Fruit fly (Drosophila melanogaster): Measurements from ENCODE around the gene Dop1R1.

Gene Dop1R1

dm6 chr3R:14154341-14154740, 60.3 kb downstream of the Dop1R1 start, which contains the start of gene CG44215:
Gene CG44215 (minus strand): TSS chr3R:14154441.
- TF ChIP-seq noc (tag; optimal IDR thresholded peaks at IDR 0.05): no peak

DNA sequence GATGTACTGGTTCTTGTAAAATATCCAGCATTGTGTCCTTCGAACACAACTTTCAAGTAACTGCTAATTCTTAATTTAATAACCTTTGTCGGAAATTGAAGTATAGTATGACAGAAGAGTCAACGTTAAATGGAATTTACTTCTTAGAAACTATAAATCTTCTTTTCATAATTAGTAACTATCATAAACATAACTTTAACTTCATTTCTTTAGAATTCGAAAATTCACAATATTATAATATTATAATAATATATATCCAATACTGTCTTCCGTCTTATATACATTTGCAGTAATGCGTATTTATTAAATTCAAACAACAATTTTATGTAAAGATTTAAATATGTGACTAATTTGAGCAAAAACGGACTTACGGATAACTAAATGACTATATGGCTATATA, 60.9 kb downstream of the Dop1R1 start, which contains the start of gene Recs1:
TSS of gene Recs1 (minus strand) at position 101 of the 400 bp plus-strand sequence.
- TF ChIP-seq noc (tag; optimal IDR thresholded peaks at IDR 0.05): no peak

- no peak for TF ChIP-seq noc (tag; optimal IDR thresholded peaks at IDR 0.05)
Observed at dm6 chr3R:14152550-14152949, 62.1 kb downstream of the Dop1R1 start, which contains the start of gene CG42500. Gene CG42500 (minus strand): TSS chr3R:14152650.

DNA sequence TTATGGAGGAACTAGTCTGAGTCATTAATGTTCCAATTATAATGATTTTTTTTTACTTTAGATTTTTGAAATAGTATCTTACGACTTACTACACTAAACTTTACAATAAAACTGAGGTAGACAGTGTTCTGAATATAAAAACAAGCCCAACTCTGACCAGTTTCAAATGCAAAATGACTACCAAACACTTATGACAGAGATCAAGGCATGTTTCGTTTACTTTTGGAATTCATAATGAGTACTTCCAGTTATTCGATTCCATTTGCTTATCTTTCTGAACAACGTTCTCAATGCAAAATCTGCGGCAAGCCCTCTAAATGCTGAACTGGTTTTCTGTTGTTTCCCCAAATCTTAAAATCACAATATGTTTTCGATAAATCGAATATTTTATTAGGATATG, 62.8 kb downstream of the Dop1R1 start, which contains the start of gene CG14355:
TSS of gene CG14355 (minus strand) at position 101 of the 400 bp plus-strand sequence.
- TF ChIP-seq noc (tag; optimal IDR thresholded peaks at IDR 0.05): no peak

DNA sequence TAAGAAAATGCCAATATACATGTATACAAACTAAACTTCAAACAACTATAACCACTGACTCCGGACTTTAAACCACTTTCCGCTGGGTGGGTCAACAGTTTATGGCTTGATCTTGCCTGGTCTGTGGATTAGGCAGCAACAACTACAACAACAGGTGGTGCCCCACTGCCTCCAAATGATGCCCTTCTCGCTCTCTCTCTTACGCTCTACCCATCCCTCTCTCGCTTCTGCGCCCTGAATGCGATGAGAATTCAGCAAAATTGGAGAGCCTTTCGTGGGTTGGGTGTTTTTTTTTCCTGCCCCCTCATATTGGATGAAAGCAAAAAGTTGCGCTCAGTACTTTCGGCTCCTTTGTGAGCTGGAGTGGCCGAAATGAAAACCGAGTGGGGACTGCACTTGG, 73.7 kb downstream of the Dop1R1 start:
- TF ChIP-seq noc (tag; optimal IDR thresholded peaks at IDR 0.05): no peak

DNA sequence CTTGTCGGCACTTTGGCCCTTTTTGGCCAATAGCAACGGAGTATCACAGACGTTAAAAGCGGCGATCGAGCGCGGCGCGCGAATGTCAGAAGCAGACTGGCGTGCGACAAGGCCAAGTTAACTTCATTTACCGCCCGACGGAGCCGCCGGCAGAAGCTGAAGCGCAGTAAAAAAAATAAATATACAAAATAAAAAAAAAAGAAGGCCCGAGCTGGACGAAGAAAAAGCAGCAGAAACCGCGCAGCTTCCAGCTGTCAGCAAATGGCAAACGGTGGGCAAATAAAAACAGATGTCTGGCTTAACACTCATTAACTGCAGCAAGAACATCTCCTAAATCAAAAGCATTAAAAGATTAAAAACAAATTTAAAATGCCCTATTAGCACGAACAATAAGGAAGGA, 82.6 kb downstream of the Dop1R1 start, which contains the start of gene CG14356:
TSS of gene CG14356 (minus strand) at position 101 of the 400 bp plus-strand sequence.
- no peak for TF ChIP-seq noc (tag; optimal IDR thresholded peaks at IDR 0.05)

dm6 chr3R:14125479-14126121, 89.0 kb downstream of the Dop1R1 start, which contains the start of the genes 140up and Polr2B:
Gene 140up (minus strand): TSS chr3R:14125548.
Gene Polr2B (plus strand): TSS chr3R:14125791.
- peak; percentile 93 for TF ChIP-seq noc (tag; optimal IDR thresholded peaks at IDR 0.05)

DNA sequence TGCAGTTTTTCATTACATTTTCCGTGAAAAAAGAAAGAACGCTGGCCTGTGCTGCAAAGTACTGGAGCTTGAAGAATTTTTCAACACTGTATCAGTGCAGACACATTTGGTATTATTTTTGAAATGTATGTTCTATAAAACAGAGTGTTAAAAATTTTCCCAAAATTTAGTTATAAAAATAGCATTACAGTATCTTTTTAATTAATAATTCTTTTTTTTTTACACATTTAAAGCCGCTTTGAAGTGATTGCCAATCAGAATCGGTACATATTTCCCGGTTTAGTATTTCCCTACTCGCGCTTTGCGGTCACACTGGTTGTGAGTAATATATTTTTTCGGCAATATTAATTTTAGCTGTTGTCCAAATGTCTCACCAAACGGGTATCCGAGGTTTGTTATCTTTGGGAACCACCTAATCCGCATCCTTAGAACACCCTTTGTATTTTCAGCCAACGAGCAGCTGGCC, 92.2 kb downstream of the Dop1R1 start, which contains the start of the genes Abi and twf:
TSS of gene Abi (minus strand) at position 74 of the 466 bp plus-strand sequence.
TSS of gene twf (plus strand) at position 308 of the 466 bp plus-strand sequence.
- no peak for TF ChIP-seq noc (tag; optimal IDR thresholded peaks at IDR 0.05)

DNA sequence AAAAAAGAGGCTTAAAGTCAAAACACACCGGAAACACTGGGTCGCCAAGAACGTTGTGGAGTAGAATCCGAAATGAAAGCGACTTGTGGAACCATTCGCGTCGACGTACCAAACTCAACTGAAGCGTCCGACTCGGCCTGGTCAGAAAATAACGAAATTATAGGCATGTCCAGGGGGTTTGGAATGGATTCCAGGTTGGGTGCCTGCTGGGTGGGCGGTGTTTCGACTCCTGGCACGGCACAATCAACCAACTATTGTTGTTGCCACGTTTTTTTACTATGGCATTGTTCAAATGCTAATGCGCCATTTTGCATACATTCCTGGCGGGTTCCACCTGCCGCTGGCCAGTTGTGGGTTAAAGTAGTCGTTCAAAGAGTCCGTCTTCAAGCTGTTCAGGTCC, 96.3 kb downstream of the Dop1R1 start, which contains the start of gene Kif19A:
TSS of gene Kif19A (minus strand) at position 101 of the 400 bp plus-strand sequence.
- no peak for TF ChIP-seq noc (tag; optimal IDR thresholded peaks at IDR 0.05)

DNA sequence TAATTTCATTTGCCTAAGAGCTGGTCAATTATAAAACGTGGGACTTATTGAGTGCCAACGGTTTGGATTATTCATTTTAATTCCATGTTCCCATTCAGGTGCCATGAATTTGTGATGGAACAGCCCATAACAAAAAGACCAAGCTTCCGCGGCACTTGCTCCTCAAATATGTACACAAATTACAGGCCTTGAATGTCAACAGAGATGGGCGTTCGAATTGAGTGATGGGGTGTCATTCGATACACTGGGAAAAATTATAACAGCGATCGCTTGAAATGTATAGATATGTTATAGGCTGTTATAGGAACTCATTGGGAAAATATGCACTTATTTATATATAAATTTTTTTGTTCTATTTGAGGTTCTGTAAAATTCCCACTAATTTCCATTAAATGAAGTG, 98.5 kb downstream of the Dop1R1 start:
- no peak for TF ChIP-seq noc (tag; optimal IDR thresholded peaks at IDR 0.05)

Measured in whole organism, larva.